Fruit fly (Drosophila melanogaster) whole organism, embryonic: ENCODE results near the gene CG43851.

Source experiments
- CG6791 ChIP-seq: fragments of 200-800 bp; sonication (Bioruptor generic); IDR thresholded peaks from 3 replicates; pipeline ENCODE4 v1.3.6; 2022; ENCODE audit warnings: missing biosample characterization, missing genetic modification characterization; ENCODE audit not compliant: partially characterized antibody
- Jarid2 ChIP-seq: fragments of 200-800 bp; sonication (Bioruptor generic); optimal IDR thresholded peaks from 3 replicates; lab custom pipeline; 2017; ENCODE audit warnings: mild to moderate bottlenecking, missing biosample characterization, missing genetic modification reagents, missing genetic modification characterization
- dati ChIP-seq: fragments of 200-800 bp; sonication (Bioruptor generic); IDR thresholded peaks from 2 replicates; pipeline ENCODE4 v1.3.6; 2022; ENCODE audit warnings: missing biosample characterization, missing genetic modification characterization

- TF ChIP-seq Jarid2 (GFP tag; lab: Kevin White, UChicago) = no peak
- TF ChIP-seq dati (GFP tag; lab: Robert Waterston, UW) = no peak
- no peak for TF ChIP-seq CG6791 (GFP tag; lab: Robert Waterston, UW)
These were observed 38.0 kb upstream of the CG43851 start, which contains the start of gene CG15395 for dm6 chr2L:2609694-2610093.
